Worm (Caenorhabditis elegans) whole organism, late embryonic: ENCODE measurements around the gene F38A1.6.

Experiments used
- C08G9.2 ChIP-seq: sonication (generic microtip); optimal IDR thresholded peaks from 2 replicates; lab custom pipeline; 2016; ENCODE audit warnings: mild to moderate bottlenecking, missing genetic modification characterization, moderate library complexity, missing compliant biosample characterization
- Y22D7AL.16 ChIP-seq: sonication (generic microtip); optimal IDR thresholded peaks from 2 replicates; lab custom pipeline; 2016; ENCODE audit warnings: missing genetic modification characterization, missing compliant biosample characterization
- ceh-48 ChIP-seq: sonication (generic microtip); optimal IDR thresholded peaks from 2 replicates; lab custom pipeline; 2016; ENCODE audit warnings: missing genetic modification characterization, inconsistent platforms, missing compliant biosample characterization
- dve-1 ChIP-seq: sonication (generic microtip); optimal IDR thresholded peaks from 2 replicates; lab custom pipeline; 2017; ENCODE audit warnings: antibody characterized with exemption, mild to moderate bottlenecking, missing genetic modification characterization, missing compliant biosample characterization
- madf-2 ChIP-seq: sonication (generic microtip); optimal IDR thresholded peaks from 2 replicates; lab custom pipeline; 2017; ENCODE audit warnings: missing genetic modification characterization, missing compliant biosample characterization
- nhr-11 ChIP-seq: fragments of 150-350 bp; optimal IDR thresholded peaks from 2 replicates; lab custom pipeline; 2014; ENCODE audit warnings: missing biosample characterization, missing genetic modification characterization
- nhr-232 ChIP-seq: sonication (generic microtip); optimal IDR thresholded peaks from 2 replicates; lab custom pipeline; 2016; ENCODE audit warnings: missing genetic modification characterization, missing compliant biosample characterization
- odd-2 ChIP-seq: sonication (generic microtip); optimal IDR thresholded peaks from 2 replicates; lab custom pipeline; 2017; ENCODE audit warnings: antibody characterized with exemption, mild to moderate bottlenecking, missing genetic modification characterization, missing compliant biosample characterization
- pros-1 ChIP-seq: fragments of 150-350 bp; optimal IDR thresholded peaks from 2 replicates; lab custom pipeline; 2014; ENCODE audit warnings: missing biosample characterization, missing genetic modification reagents, missing genetic modification characterization
- unc-3 ChIP-seq, 2 experiments: fragments of 200-800 bp in 1 of 2; sonication (Bioruptor generic) in 1 of 2; sonication (generic microtip) in 1 of 2; conservative IDR thresholded peaks in 1 of 2; optimal IDR thresholded peaks in 1 of 2; 2 replicates each; pipeline versions ENCODE4 v1.3.6 to Lab custom; 2016 to 2022; ENCODE audit warnings: missing compliant biosample characterization in 2 of 2, missing genetic modification characterization in 2 of 2, missing genetic modification reagents in 1 of 2

- TF ChIP-seq pros-1 = no peak
- no peak for TF ChIP-seq madf-2 (tag; lab: Kevin White, UChicago)
- no peak for TF ChIP-seq nhr-11 (tag; lab: Kevin White, UChicago)
- TF ChIP-seq nhr-232 (tag; lab: Kevin White, UChicago) = no peak
- no peak for TF ChIP-seq C08G9.2 (tag; lab: Kevin White, UChicago)
- no peak for TF ChIP-seq unc-3 (GFP tag; conservative IDR thresholded peaks at IDR 0.05; lab: Robert Waterston, UW)
- no peak for TF ChIP-seq unc-3 (tag; optimal IDR thresholded peaks at IDR 0.05; lab: Kevin White, UChicago)
- no peak for TF ChIP-seq ceh-48 (tag; lab: Kevin White, UChicago)
- TF ChIP-seq dve-1 (tag; lab: Kevin White, UChicago) = no peak
- TF ChIP-seq odd-2 = no peak
- no peak for TF ChIP-seq Y22D7AL.16
Observed at ce11 chrIV:1207980-1208379, 43.7 kb upstream of the F38A1.6 start, which contains the start of gene dsl-1.
